Worm (Caenorhabditis elegans): ENCODE measurements around the gene cbd-1.

DNA sequence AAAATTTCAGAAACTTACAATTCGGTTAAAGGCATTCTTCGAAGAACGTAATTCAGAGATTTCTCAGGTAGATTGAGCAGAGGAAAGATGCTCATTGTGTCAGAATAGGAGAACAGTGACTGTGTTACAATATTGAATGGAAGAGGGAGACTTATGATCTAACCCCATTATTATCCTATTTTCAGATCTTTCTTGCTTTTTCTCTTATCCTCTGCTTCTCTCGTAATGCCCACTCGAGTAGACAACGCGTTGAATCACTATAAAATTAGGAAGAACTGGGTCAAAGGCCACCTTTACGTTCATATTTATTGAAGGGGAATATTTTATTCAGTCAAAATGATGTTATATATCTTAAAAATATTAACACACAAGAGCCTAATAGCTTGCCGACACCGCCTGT, 6.5 kb downstream of the cbd-1 start, which contains the start of gene fbxb-76:
- no peak for TF ChIP-seq odd-2 (tag; optimal IDR thresholded peaks at IDR 0.05)
- TF ChIP-seq elt-2 (tag; optimal IDR thresholded peaks at IDR 0.05): no peak
- no peak for TF ChIP-seq hlh-30 (tag; optimal IDR thresholded peaks at IDR 0.05; ENCODE audit: insufficient read depth)
- no peak for TF ChIP-seq dmd-4 (tag; optimal IDR thresholded peaks at IDR 0.05; ENCODE audit: borderline replicate concordance)
- TF ChIP-seq gmeb-2 (tag; optimal IDR thresholded peaks at IDR 0.05): no peak
